Fruit fly (Drosophila melanogaster) whole organism, embryonic: ENCODE measurements around the gene Obp28a.

Source experiments
- CG10431 ChIP-seq: fragments of 200-800 bp; sonication (Bioruptor generic); optimal IDR thresholded peaks from 3 replicates; lab custom pipeline; 2018; ENCODE audit warnings: missing biosample characterization, mild to moderate bottlenecking, missing genetic modification characterization
- CG11696 ChIP-seq: fragments of 200-800 bp; sonication (Bioruptor generic); IDR thresholded peaks from 2 replicates; pipeline ENCODE4 v1.3.6; 2022; ENCODE audit warnings: missing biosample characterization, missing genetic modification characterization
- CG12659 ChIP-seq: fragments of 200-800 bp; sonication (Bioruptor generic); optimal IDR thresholded peaks from 3 replicates; lab custom pipeline; 2017; ENCODE audit warnings: mild to moderate bottlenecking, missing biosample characterization, missing genetic modification reagents, missing genetic modification characterization
- CG15479 ChIP-seq: fragments of 200-800 bp; sonication (Bioruptor generic); optimal IDR thresholded peaks from 3 replicates; lab custom pipeline; 2019; ENCODE audit warnings: missing biosample characterization, mild to moderate bottlenecking, missing genetic modification characterization, moderate library complexity
- CG1602 ChIP-seq: fragments of 200-800 bp; sonication (Bioruptor generic); optimal IDR thresholded peaks from 3 replicates; lab custom pipeline; 2016; ENCODE audit warnings: missing biosample characterization, missing genetic modification characterization
- CG16863 ChIP-seq: fragments of 200-800 bp; sonication (Bioruptor generic); optimal IDR thresholded peaks from 3 replicates; lab custom pipeline; 2016; ENCODE audit warnings: missing biosample characterization, missing genetic modification characterization
- CG17186 ChIP-seq: fragments of 200-800 bp; sonication (Bioruptor generic); optimal IDR thresholded peaks from 3 replicates; lab custom pipeline; 2017; ENCODE audit warnings: missing biosample characterization, missing genetic modification reagents, missing genetic modification characterization
- CG17359 ChIP-seq: fragments of 200-800 bp; sonication (Bioruptor generic); optimal IDR thresholded peaks from 3 replicates; lab custom pipeline; 2018; ENCODE audit warnings: missing biosample characterization, mild to moderate bottlenecking, missing genetic modification characterization, moderate library complexity
- CG17829 ChIP-seq: fragments of 200-800 bp; optimal IDR thresholded peaks from 2 replicates; lab custom pipeline; 2019; ENCODE audit warnings: missing biosample characterization, mild to moderate bottlenecking, missing genetic modification characterization, moderate library complexity
- CG2129 ChIP-seq: fragments of 200-800 bp; sonication (Bioruptor generic); IDR thresholded peaks from 2 replicates; pipeline ENCODE4 v1.3.6; 2022; ENCODE audit warnings: missing biosample characterization, missing genetic modification characterization; ENCODE audit not compliant: partially characterized antibody
- CG34422 ChIP-seq: fragments of 200-800 bp; sonication (Bioruptor generic); IDR thresholded peaks from 3 replicates; pipeline ENCODE4 v1.3.6; 2022; ENCODE audit warnings: missing biosample characterization, missing genetic modification characterization
- CG3995 ChIP-seq: fragments of 200-800 bp; sonication (Bioruptor generic); optimal IDR thresholded peaks from 3 replicates; lab custom pipeline; 2016; ENCODE audit warnings: missing biosample characterization, missing genetic modification characterization
- CG4404 ChIP-seq: fragments of 200-800 bp; sonication (Bioruptor generic); IDR thresholded peaks from 2 replicates; pipeline ENCODE4 v1.3.6; 2022; ENCODE audit warnings: missing biosample characterization, missing genetic modification characterization
- CG4730 ChIP-seq: fragments of 200-800 bp; sonication (Bioruptor generic); IDR thresholded peaks from 2 replicates; pipeline ENCODE4 v1.3.6; 2022; ENCODE audit warnings: missing biosample characterization, missing genetic modification characterization
- CG5953 ChIP-seq: fragments of 200-800 bp; sonication (Bioruptor generic); IDR thresholded peaks from 2 replicates; pipeline ENCODE4 v1.3.6; 2022; ENCODE audit warnings: missing biosample characterization, missing genetic modification characterization
- CG7963 ChIP-seq: fragments of 200-800 bp; sonication (Bioruptor generic); IDR thresholded peaks from 3 replicates; pipeline ENCODE4 v1.3.6; 2022; ENCODE audit warnings: missing biosample characterization, missing genetic modification characterization; ENCODE audit not compliant: partially characterized antibody
- CG8290 ChIP-seq, 3 experiments: fragments of 200-800 bp; sonication (Bioruptor generic); optimal IDR thresholded peaks; 2 replicates each; lab custom pipeline; 2016 to 2019; ENCODE audit warnings: missing biosample characterization in 3 of 3, missing genetic modification characterization in 3 of 3, mild to moderate bottlenecking in 2 of 3, moderate library complexity in 1 of 3
- CG9215 ChIP-seq: fragments of 200-800 bp; sonication (Bioruptor generic); IDR thresholded peaks from 2 replicates; pipeline ENCODE4 v1.3.6; 2022; ENCODE audit warnings: missing biosample characterization, missing genetic modification characterization
- CHES-1-like ChIP-seq: fragments of 200-800 bp; sonication (Bioruptor generic); optimal IDR thresholded peaks from 2 replicates; lab custom pipeline; 2016; ENCODE audit warnings: missing biosample characterization, missing genetic modification characterization
- D19B ChIP-seq: fragments of 200-800 bp; sonication (Bioruptor generic); optimal IDR thresholded peaks from 2 replicates; lab custom pipeline; 2017; ENCODE audit warnings: missing biosample characterization, mild to moderate bottlenecking, missing genetic modification characterization
- Dref ChIP-seq: fragments of 200-800 bp; sonication (Bioruptor generic); IDR thresholded peaks from 2 replicates; pipeline ENCODE4 v1.3.6; 2022; ENCODE audit warnings: missing biosample characterization, missing genetic modification characterization
- Drgx ChIP-seq: fragments of 200-800 bp; sonication (Bioruptor generic); IDR thresholded peaks from 2 replicates; pipeline ENCODE4 v1.3.6; 2022; ENCODE audit warnings: missing biosample characterization, missing genetic modification characterization
- Elba2 ChIP-seq: fragments of 200-800 bp; sonication (Bioruptor generic); optimal IDR thresholded peaks from 3 replicates; lab custom pipeline; 2016; ENCODE audit warnings: missing biosample characterization, missing genetic modification characterization
- Hr78 ChIP-seq, 2 experiments: fragments of 200-800 bp in 1 of 2; fragments of >200 bp in 1 of 2; sonication (Bioruptor generic) in 1 of 2; optimal IDR thresholded peaks; 2 replicates each; lab custom pipeline; 2017 to 2019; ENCODE audit warnings: missing biosample characterization in 2 of 2, missing genetic modification characterization in 2 of 2, mild to moderate bottlenecking in 1 of 2, moderate library complexity in 1 of 2
- MTF-1 ChIP-seq: fragments of 200-800 bp; sonication (Bioruptor generic); optimal IDR thresholded peaks from 2 replicates; lab custom pipeline; 2018; ENCODE audit warnings: missing biosample characterization, mild to moderate bottlenecking, missing genetic modification characterization, borderline replicate concordance
- Mes4 ChIP-seq: fragments of 200-800 bp; sonication (Bioruptor generic); optimal IDR thresholded peaks from 2 replicates; lab custom pipeline; 2016; ENCODE audit warnings: missing biosample characterization, missing genetic modification characterization
- NFAT ChIP-seq: fragments of 200-800 bp; sonication (Bioruptor generic); IDR thresholded peaks from 2 replicates; pipeline ENCODE4 v1.3.6; 2022; ENCODE audit warnings: missing biosample characterization, missing genetic modification characterization
- Rfx ChIP-seq: fragments of 200-800 bp; sonication (Bioruptor generic); IDR thresholded peaks from 2 replicates; pipeline ENCODE4 v1.3.6; 2022; ENCODE audit warnings: missing biosample characterization, missing genetic modification characterization
- Sry-δ ChIP-seq: fragments of 200-800 bp; sonication (Bioruptor generic); optimal IDR thresholded peaks from 2 replicates; lab custom pipeline; 2016; ENCODE audit warnings: missing biosample characterization, missing genetic modification characterization
- Taf1 ChIP-seq: fragments of 200-800 bp; sonication (Bioruptor generic); IDR thresholded peaks from 2 replicates; pipeline ENCODE4 v1.3.6; 2022; ENCODE audit warnings: missing biosample characterization, missing genetic modification characterization
- Trl ChIP-seq, 3 experiments: fragments of >200 bp in 2 of 3; fragments of 200-800 bp in 1 of 3; sonication (Bioruptor generic) in 1 of 3; optimal IDR thresholded peaks; 2 replicates in 1 of 3; 3 replicates in 2 of 3; lab custom pipeline; 2016 to 2017; ENCODE audit warnings: missing biosample characterization in 1 of 3, missing genetic modification characterization in 1 of 3
- aop ChIP-seq: fragments of 200-800 bp; sonication (Bioruptor generic); IDR thresholded peaks from 2 replicates; pipeline ENCODE4 v1.3.6; 2022; ENCODE audit warnings: missing biosample characterization, missing genetic modification characterization
- ase ChIP-seq: fragments of 200-800 bp; sonication (Bioruptor generic); IDR thresholded peaks from 3 replicates; pipeline ENCODE4 v1.3.6; 2022; ENCODE audit warnings: missing biosample characterization, missing genetic modification characterization
- ci ChIP-seq: fragments of 200-800 bp; sonication (Bioruptor generic); IDR thresholded peaks from 3 replicates; pipeline ENCODE4 v1.3.6; 2022; ENCODE audit warnings: missing biosample characterization, missing genetic modification characterization
- crp ChIP-seq, 2 experiments: fragments of 200-800 bp; sonication (Bioruptor generic); optimal IDR thresholded peaks; 2 replicates in 1 of 2; 3 replicates in 1 of 2; lab custom pipeline; 2017; ENCODE audit warnings: missing biosample characterization in 2 of 2, missing genetic modification characterization in 2 of 2, mild to moderate bottlenecking in 1 of 2, moderate library complexity in 1 of 2
- danr ChIP-seq: fragments of 200-800 bp; sonication (Bioruptor generic); IDR thresholded peaks from 2 replicates; pipeline ENCODE4 v1.3.6; 2022; ENCODE audit warnings: missing biosample characterization, missing genetic modification characterization
- dpn ChIP-seq, 2 experiments: fragments of 200-800 bp; sonication (Bioruptor generic); optimal IDR thresholded peaks; 3 replicates each; lab custom pipeline; 2016; ENCODE audit warnings: missing biosample characterization in 2 of 2, missing genetic modification characterization in 2 of 2
- ftz-f1 ChIP-seq: fragments of 200-800 bp; sonication (Bioruptor generic); optimal IDR thresholded peaks from 2 replicates; lab custom pipeline; 2016; ENCODE audit warnings: missing biosample characterization, missing genetic modification characterization
- gfzf ChIP-seq: fragments of 200-800 bp; sonication (Bioruptor generic); optimal IDR thresholded peaks from 2 replicates; lab custom pipeline; 2016; ENCODE audit warnings: missing biosample characterization, mild to moderate bottlenecking, missing genetic modification characterization, moderate library complexity
- gsb ChIP-seq: fragments of 200-800 bp; sonication (Bioruptor generic); IDR thresholded peaks from 2 replicates; pipeline ENCODE4 v1.3.6; 2022; ENCODE audit warnings: missing biosample characterization, missing genetic modification characterization
- klu ChIP-seq: fragments of 200-800 bp; sonication (Bioruptor generic); IDR thresholded peaks from 2 replicates; pipeline ENCODE4 v1.3.6; 2022; ENCODE audit warnings: missing biosample characterization, missing genetic modification characterization
- onecut ChIP-seq: fragments of 200-800 bp; sonication (Bioruptor generic); IDR thresholded peaks from 2 replicates; pipeline ENCODE4 v1.3.6; 2022; ENCODE audit warnings: missing biosample characterization, missing genetic modification characterization
- prd ChIP-seq, 3 experiments: fragments of >200 bp in 2 of 3; fragments of 200-800 bp in 1 of 3; sonication (Bioruptor generic) in 1 of 3; optimal IDR thresholded peaks in 2 of 3; IDR thresholded peaks in 1 of 3; 2 replicates in 2 of 3; 3 replicates in 1 of 3; pipeline versions ENCODE4 v1.3.6 to Lab custom; 2017 to 2022; ENCODE audit warnings: missing biosample characterization in 1 of 3, missing genetic modification characterization in 1 of 3
- tgo ChIP-seq: fragments of 200-800 bp; sonication (Bioruptor generic); IDR thresholded peaks from 3 replicates; pipeline ENCODE4 v1.3.6; 2022; ENCODE audit warnings: missing biosample characterization, missing genetic modification characterization
- trem ChIP-seq: fragments of 200-800 bp; optimal IDR thresholded peaks from 3 replicates; lab custom pipeline; 2019; ENCODE audit warnings: missing biosample characterization, mild to moderate bottlenecking, missing genetic modification characterization, moderate library complexity
- wdn ChIP-seq: fragments of 200-800 bp; sonication (Bioruptor generic); IDR thresholded peaks from 2 replicates; pipeline ENCODE4 v1.3.6; 2022; ENCODE audit warnings: missing biosample characterization, missing genetic modification characterization
- zen2 ChIP-seq: fragments of 200-800 bp; sonication (Bioruptor generic); IDR thresholded peaks from 3 replicates; pipeline ENCODE4 v1.3.6; 2022; ENCODE audit warnings: missing biosample characterization, missing genetic modification characterization; ENCODE audit not compliant: partially characterized antibody

Gene Obp28a

DNA sequence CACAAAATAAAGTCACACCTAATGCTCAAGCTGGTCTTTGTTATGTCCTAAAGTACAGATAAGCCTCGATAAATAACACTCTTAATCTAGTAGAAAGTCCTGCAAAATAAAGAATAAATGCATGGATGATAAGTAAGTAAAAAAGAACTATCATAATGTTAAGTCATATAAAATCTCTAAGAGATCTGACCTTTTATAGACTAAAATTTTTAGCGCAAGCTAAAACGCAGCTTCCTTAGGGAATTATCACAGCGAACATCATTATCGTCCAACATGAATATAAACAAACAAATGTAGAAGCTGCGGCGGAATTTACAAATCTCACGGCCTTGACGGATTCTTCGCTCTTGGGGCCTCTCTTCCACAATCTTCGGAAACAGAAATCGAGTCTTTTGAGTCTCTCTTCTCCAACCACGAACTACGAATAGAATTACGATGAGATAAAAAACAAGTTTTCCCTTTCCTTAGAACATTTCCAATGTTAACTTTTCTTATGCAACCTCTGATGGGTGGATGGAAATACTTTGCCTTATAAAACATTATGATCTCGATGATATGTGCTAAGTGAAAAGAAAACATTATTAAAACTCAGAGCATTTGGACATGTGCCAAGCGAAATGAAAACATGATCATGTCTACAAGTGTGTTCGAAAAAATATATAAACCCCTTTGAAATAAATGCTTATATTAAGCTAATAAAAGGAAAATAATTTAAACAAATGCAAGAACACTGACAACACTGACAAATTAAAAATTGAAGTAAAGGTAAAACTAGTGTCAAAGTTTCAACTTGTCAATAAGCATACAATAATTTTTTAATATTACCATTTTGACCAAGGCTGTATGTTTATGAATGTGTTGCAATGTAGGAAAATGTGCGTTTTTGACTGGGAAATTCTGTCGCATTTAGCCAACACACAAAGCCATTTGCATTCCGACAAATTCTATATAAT is 2.5 kb downstream of the Obp28a start (continued):
- TF ChIP-seq CG9215 (GFP tag; lab: Robert Waterston, UW): no peak
- no peak for TF ChIP-seq CG10431
- TF ChIP-seq CG15479 (GFP tag; lab: Kevin White, UChicago): no peak
- TF ChIP-seq Dref: no peak
- TF ChIP-seq CG17186 (GFP tag; lab: Kevin White, UChicago): no peak
- TF ChIP-seq CG3995: no peak
- TF ChIP-seq Rfx: peak; percentile 87
- no peak for TF ChIP-seq D19B
- TF ChIP-seq ase (GFP tag; lab: Robert Waterston, UW): no peak
- TF ChIP-seq CG16863 (GFP tag; lab: Kevin White, UChicago): no peak
- peak; percentile 34 to 51 for TF ChIP-seq Trl (optimal IDR thresholded peaks at IDR 0.05; lab: Kevin White, UChicago)
- no peak for TF ChIP-seq Trl (GFP tag; optimal IDR thresholded peaks at IDR 0.05; lab: Kevin White, UChicago)
- TF ChIP-seq gfzf: no peak
- TF ChIP-seq NFAT (GFP tag; lab: Robert Waterston, UW): no peak
- peak; percentile 70 for TF ChIP-seq CG11696 (GFP tag; lab: Robert Waterston, UW)
- peak; percentile 25 for TF ChIP-seq CG17359 (tag; lab: Kevin White, UChicago)
- no peak for TF ChIP-seq CG4404
- peak; percentile 34 for TF ChIP-seq CHES-1-like (GFP tag; lab: Kevin White, UChicago)
- no peak for TF ChIP-seq aop (GFP tag; lab: Robert Waterston, UW)
- TF ChIP-seq ftz-f1 (GFP tag; lab: Kevin White, UChicago): peak; percentile 70
- no peak for TF ChIP-seq CG17829
- TF ChIP-seq CG2129 (GFP tag; lab: Robert Waterston, UW): no peak
- TF ChIP-seq Drgx (GFP tag; lab: Robert Waterston, UW): no peak
- no peak for TF ChIP-seq CG34422 (GFP tag; lab: Robert Waterston, UW)
- TF ChIP-seq Sry-δ (GFP tag; lab: Kevin White, UChicago): no peak
- no peak for TF ChIP-seq Mes4 (GFP tag; lab: Kevin White, UChicago)
- no peak for TF ChIP-seq MTF-1
- 0 out of 2 replicates have a peak, but pooled peaks have one; percentile 29 for TF ChIP-seq klu
- no peak for TF ChIP-seq CG8290 (GFP tag; optimal IDR thresholded peaks at IDR 0.05; lab: Kevin White, UChicago)
- no peak for TF ChIP-seq CG8290 (tag; optimal IDR thresholded peaks at IDR 0.05; lab: Kevin White, UChicago)
- TF ChIP-seq ci: peak; percentile 16; the same call in 1 of the 3 replicates
- TF ChIP-seq wdn (GFP tag; lab: Robert Waterston, UW): peak; percentile 68
- no peak for TF ChIP-seq CG5953
- peak in 1 of 2 experiments; percentile 45 for TF ChIP-seq dpn (GFP tag; optimal IDR thresholded peaks at IDR 0.05; lab: Kevin White, UChicago)
- TF ChIP-seq CG7963 (GFP tag; lab: Robert Waterston, UW): no peak
- TF ChIP-seq Hr78 (GFP tag; optimal IDR thresholded peaks at IDR 0.05; lab: Kevin White, UChicago): no peak
- TF ChIP-seq Elba2 (GFP tag; lab: Kevin White, UChicago): no peak
- TF ChIP-seq crp (GFP tag; optimal IDR thresholded peaks at IDR 0.05; lab: Kevin White, UChicago): no peak
- TF ChIP-seq gsb (GFP tag; lab: Robert Waterston, UW): no peak
- no peak for TF ChIP-seq trem (tag; lab: Kevin White, UChicago)
- peak; percentile 42 for TF ChIP-seq CG12659
- no peak for TF ChIP-seq danr
- TF ChIP-seq CG4730 (GFP tag; lab: Robert Waterston, UW): no peak
- TF ChIP-seq Taf1 (GFP tag; lab: Robert Waterston, UW): no peak
- TF ChIP-seq tgo: peak; percentile 33; the same call in 1 of the 3 replicates
- TF ChIP-seq CG1602 (GFP tag; lab: Kevin White, UChicago): peak; percentile 21
- peak; percentile 40 for TF ChIP-seq onecut (GFP tag; lab: Robert Waterston, UW)
- TF ChIP-seq zen2: no peak
- no peak for TF ChIP-seq prd (optimal IDR thresholded peaks at IDR 0.05; lab: Kevin White, UChicago)
- TF ChIP-seq prd (GFP tag; IDR thresholded peaks at IDR 0.05; lab: Robert Waterston, UW): no peak
